1 worm cellular context compared by ENCODE assay signal in genomic region chrX:6822552-6822951, ce11.
TF ChIP-seq lines count a peak whose summit lies in the region.

No protein-coding gene starts in this region.

TF ChIP-seq in whole organism, L2 larva, 48 proteins besides CTCF, POLR2A, EP300 and RAD21 (continued from another document):
- TF ChIP-seq mbf-1 (tag; optimal IDR thresholded peaks at IDR 0.05; lab: Kevin White, UChicago) (no peak), alr-1 (tag; optimal IDR thresholded peaks at IDR 0.05; lab: Kevin White, UChicago) (no peak), aly-2 (tag; optimal IDR thresholded peaks at IDR 0.05; lab: Kevin White, UChicago) (no peak)
TF ChIP-seq in whole organism, L2 larva: peak in this region for 3.
